Worm (Caenorhabditis elegans) whole organism, young adult: ENCODE data around the gene srx-82.
A peak's percentile ranks its signal among the peaks of the same experiment; 100 is the strongest.

ENCODE experiments used
- C06A6.2 ChIP-seq: fragments of 200-800 bp; sonication (Bioruptor generic); conservative IDR thresholded peaks from 2 replicates; pipeline ENCODE4 v1.3.6; 2022; ENCODE audit warnings: missing genetic modification characterization, missing compliant biosample characterization
- F23B12.7 ChIP-seq: sonication (generic microtip); optimal IDR thresholded peaks from 2 replicates; lab custom pipeline; 2017; ENCODE audit warnings: missing genetic modification characterization, mild to moderate bottlenecking, missing compliant biosample characterization, antibody characterized with exemption, moderate library complexity; ENCODE audit not compliant: insufficient read depth
- K11D2.4 ChIP-seq: fragments of 200-800 bp; sonication (Bioruptor generic); IDR thresholded peaks from 2 replicates; pipeline ENCODE4 v1.3.6; 2022; ENCODE audit warnings: missing genetic modification reagents, missing genetic modification characterization, missing compliant biosample characterization
- K12H6.12 ChIP-seq: fragments of 200-800 bp; sonication (Bioruptor generic); optimal IDR thresholded peaks from 2 replicates; lab custom pipeline; 2018; ENCODE audit warnings: mild to moderate bottlenecking, missing genetic modification characterization, missing compliant biosample characterization
- Y53G8AR.9 ChIP-seq: fragments of 200-800 bp; sonication (Bioruptor generic); conservative IDR thresholded peaks from 2 replicates; pipeline ENCODE4 v1.3.6; 2022; ENCODE audit warnings: missing genetic modification reagents, missing genetic modification characterization, missing compliant biosample characterization
- Y79H2A.3 ChIP-seq: fragments of 200-800 bp; sonication (Bioruptor generic); conservative IDR thresholded peaks from 2 replicates; pipeline ENCODE4 v1.3.6; 2022; ENCODE audit warnings: missing genetic modification reagents, missing genetic modification characterization, missing compliant biosample characterization
- akir-1 ChIP-seq: fragments of 200-800 bp; sonication (Bioruptor generic); optimal IDR thresholded peaks from 2 replicates; lab custom pipeline; 2018; ENCODE audit warnings: mild to moderate bottlenecking, missing genetic modification characterization, moderate library complexity, missing compliant biosample characterization
- ama-1 ChIP-seq, 3 experiments: fragments of 150-350 bp in 1 of 3; sonication (generic microtip) in 2 of 3; optimal IDR thresholded peaks; 2 replicates each; lab custom pipeline; 2014 to 2018; ENCODE audit warnings: missing biosample characterization in 2 of 3, missing genetic modification characterization in 2 of 3, missing genetic modification reagents in 2 of 3
- atf-7 ChIP-seq: sonication (generic microtip); optimal IDR thresholded peaks from 2 replicates; lab custom pipeline; 2017; ENCODE audit warnings: mild to moderate bottlenecking, missing genetic modification characterization, missing compliant biosample characterization
- cebp-2 ChIP-seq: fragments of 200-800 bp; sonication (Bioruptor generic); IDR thresholded peaks from 2 replicates; pipeline ENCODE4 v1.3.6; 2022; ENCODE audit warnings: missing genetic modification characterization, missing compliant biosample characterization
- ceh-27 ChIP-seq: fragments of 200-800 bp; sonication (Bioruptor generic); optimal IDR thresholded peaks from 2 replicates; lab custom pipeline; 2018; ENCODE audit warnings: mild to moderate bottlenecking, missing genetic modification characterization, moderate library complexity, missing compliant biosample characterization
- ceh-79 ChIP-seq: sonication (generic microtip); optimal IDR thresholded peaks from 2 replicates; lab custom pipeline; 2017; ENCODE audit warnings: mild to moderate bottlenecking, missing genetic modification characterization, missing compliant biosample characterization
- ceh-91 ChIP-seq: fragments of 200-800 bp; sonication (Bioruptor generic); IDR thresholded peaks from 2 replicates; pipeline ENCODE4 v1.3.6; 2022; ENCODE audit warnings: missing genetic modification reagents, missing genetic modification characterization, missing compliant biosample characterization
- die-1 ChIP-seq: sonication (generic microtip); optimal IDR thresholded peaks from 2 replicates; lab custom pipeline; 2016; ENCODE audit warnings: missing genotype, mild to moderate bottlenecking, missing genetic modification characterization, missing compliant biosample characterization
- efl-1 ChIP-seq: fragments of 150-350 bp; optimal IDR thresholded peaks from 2 replicates; lab custom pipeline; 2014; ENCODE audit warnings: missing biosample characterization, missing genetic modification reagents, missing genetic modification characterization
- egl-18 ChIP-seq: fragments of 200-800 bp; sonication (Bioruptor generic); IDR thresholded peaks from 2 replicates; pipeline ENCODE4 v1.3.6; 2022; ENCODE audit warnings: missing genetic modification reagents, missing genetic modification characterization, missing compliant biosample characterization
- egl-44 ChIP-seq: fragments of 200-800 bp; sonication (Bioruptor generic); IDR thresholded peaks from 2 replicates; pipeline ENCODE4 v1.3.6; 2022; ENCODE audit warnings: missing genetic modification reagents, missing genetic modification characterization, missing compliant biosample characterization
- egrh-3 ChIP-seq: fragments of 200-800 bp; sonication (Bioruptor generic); IDR thresholded peaks from 2 replicates; pipeline ENCODE4 v1.3.6; 2022; ENCODE audit warnings: missing genetic modification reagents, missing genetic modification characterization, missing compliant biosample characterization
- him-1 ChIP-seq: sonication (generic microtip); optimal IDR thresholded peaks from 2 replicates; lab custom pipeline; 2016; ENCODE audit warnings: missing genotype, missing genetic modification reagents, missing genetic modification characterization, missing compliant biosample characterization
- hmg-1.2 ChIP-seq: fragments of 200-800 bp; sonication (Bioruptor generic); IDR thresholded peaks from 2 replicates; pipeline ENCODE4 v1.3.6; 2022; ENCODE audit warnings: missing genetic modification reagents, missing genetic modification characterization, missing compliant biosample characterization
- lag-1 ChIP-seq: fragments of 200-800 bp; sonication (Bioruptor generic); IDR thresholded peaks from 2 replicates; pipeline ENCODE4 v1.3.6; 2022; ENCODE audit warnings: missing genetic modification reagents, missing genetic modification characterization, missing compliant biosample characterization
- lin-26 ChIP-seq: fragments of 200-800 bp; sonication (Bioruptor generic); IDR thresholded peaks from 2 replicates; pipeline ENCODE4 v1.3.6; 2022; ENCODE audit warnings: missing genetic modification reagents, missing genetic modification characterization, missing compliant biosample characterization
- lin-35 ChIP-seq, 3 experiments: fragments of 150-350 bp in 2 of 3; sonication (generic microtip) in 1 of 3; optimal IDR thresholded peaks; 2 replicates each; lab custom pipeline; 2014 to 2018; ENCODE audit warnings: missing biosample characterization in 3 of 3, missing genetic modification characterization in 3 of 3, missing genetic modification reagents in 3 of 3
- lin-40 ChIP-seq: sonication (generic microtip); optimal IDR thresholded peaks from 2 replicates; lab custom pipeline; 2016; ENCODE audit warnings: missing genetic modification characterization, mild to moderate bottlenecking, missing compliant biosample characterization, missing genotype, missing genetic modification reagents
- lin-54 ChIP-seq: fragments of 200-800 bp; sonication (Bioruptor generic); optimal IDR thresholded peaks from 2 replicates; lab custom pipeline; 2018; ENCODE audit warnings: mild to moderate bottlenecking, missing genetic modification characterization, missing compliant biosample characterization
- lir-1 ChIP-seq: fragments of 200-800 bp; sonication (Bioruptor generic); conservative IDR thresholded peaks from 2 replicates; pipeline ENCODE4 v1.3.6; 2022; ENCODE audit warnings: missing genetic modification reagents, missing genetic modification characterization, missing compliant biosample characterization
- lsy-27 ChIP-seq: sonication (generic microtip); optimal IDR thresholded peaks from 2 replicates; lab custom pipeline; 2017; ENCODE audit warnings: missing genetic modification characterization, mild to moderate bottlenecking, missing compliant biosample characterization, antibody characterized with exemption, missing genotype, borderline replicate concordance; ENCODE audit not compliant: insufficient read depth
- madf-6 ChIP-seq: fragments of 200-800 bp; sonication (Bioruptor generic); IDR thresholded peaks from 2 replicates; pipeline ENCODE4 v1.3.6; 2022; ENCODE audit warnings: missing genetic modification reagents, missing genetic modification characterization, missing compliant biosample characterization
- madf-8 ChIP-seq: fragments of 200-800 bp; sonication (Bioruptor generic); conservative IDR thresholded peaks from 2 replicates; pipeline ENCODE4 v1.3.6; 2022; ENCODE audit warnings: missing genetic modification reagents, missing genetic modification characterization, missing compliant biosample characterization
- mcd-1 ChIP-seq: fragments of 200-800 bp; sonication (Bioruptor generic); IDR thresholded peaks from 2 replicates; pipeline ENCODE4 v1.3.6; 2022; ENCODE audit warnings: missing genetic modification reagents, missing genetic modification characterization, missing compliant biosample characterization
- mxl-1 ChIP-seq: sonication (generic microtip); optimal IDR thresholded peaks from 2 replicates; lab custom pipeline; 2016; ENCODE audit warnings: missing genetic modification characterization, missing compliant biosample characterization
- nfya-1 ChIP-seq: sonication (generic microtip); optimal IDR thresholded peaks from 2 replicates; lab custom pipeline; 2017; ENCODE audit warnings: antibody characterized with exemption, missing compliant biosample characterization, missing genetic modification characterization, borderline replicate concordance; ENCODE audit not compliant: insufficient read depth
- nhr-179 ChIP-seq: sonication (generic microtip); optimal IDR thresholded peaks from 2 replicates; lab custom pipeline; 2016; ENCODE audit warnings: mild to moderate bottlenecking, missing genetic modification characterization, missing compliant biosample characterization
- nhr-80 ChIP-seq: sonication (generic microtip); optimal IDR thresholded peaks from 2 replicates; lab custom pipeline; 2016; ENCODE audit warnings: missing genetic modification characterization, missing compliant biosample characterization
- nhr-90 ChIP-seq: sonication (generic microtip); optimal IDR thresholded peaks from 2 replicates; lab custom pipeline; 2016; ENCODE audit warnings: missing genotype, mild to moderate bottlenecking, missing genetic modification characterization, missing compliant biosample characterization
- rcor-1 ChIP-seq: fragments of 200-800 bp; sonication (Bioruptor generic); IDR thresholded peaks from 2 replicates; pipeline ENCODE4 v1.3.6; 2022; ENCODE audit warnings: missing genetic modification reagents, missing genetic modification characterization, missing compliant biosample characterization
- rec-8 ChIP-seq, 2 experiments: sonication (generic microtip); optimal IDR thresholded peaks; 2 replicates each; lab custom pipeline; 2016; ENCODE audit warnings: mild to moderate bottlenecking in 2 of 2, missing genetic modification characterization in 2 of 2, missing genetic modification reagents in 2 of 2, missing genotype in 2 of 2, missing biosample characterization in 1 of 2, missing compliant biosample characterization in 1 of 2, moderate library complexity in 1 of 2
- repo-1 ChIP-seq: sonication (generic microtip); optimal IDR thresholded peaks from 2 replicates; lab custom pipeline; 2017; ENCODE audit warnings: mild to moderate bottlenecking, missing genetic modification characterization, missing compliant biosample characterization
- sdz-38 ChIP-seq: sonication (generic microtip); optimal IDR thresholded peaks from 2 replicates; lab custom pipeline; 2016; ENCODE audit warnings: missing genotype, missing genetic modification characterization, missing compliant biosample characterization
- snpc-4 ChIP-seq, 5 experiments: fragments of 150-350 bp in 1 of 5; sonication (generic microtip) in 4 of 5; optimal IDR thresholded peaks; 2 replicates each; lab custom pipeline; 2014 to 2018; ENCODE audit warnings: missing genetic modification characterization in 5 of 5, missing biosample characterization in 3 of 5, antibody characterized with exemption in 2 of 5, mild to moderate bottlenecking in 2 of 5, missing compliant biosample characterization in 2 of 5, missing genotype in 2 of 5, moderate library complexity in 2 of 5, missing genetic modification reagents in 1 of 5
- tbp1 ChIP-seq: fragments of 200-800 bp; sonication (Bioruptor generic); optimal IDR thresholded peaks from 2 replicates; lab custom pipeline; 2018; ENCODE audit warnings: mild to moderate bottlenecking, missing genetic modification characterization, missing compliant biosample characterization
- unc-130 ChIP-seq: sonication (generic microtip); optimal IDR thresholded peaks from 2 replicates; lab custom pipeline; 2016; ENCODE audit warnings: missing genetic modification reagents, missing genetic modification characterization, missing compliant biosample characterization
- ztf-18 ChIP-seq: sonication (generic microtip); optimal IDR thresholded peaks from 2 replicates; lab custom pipeline; 2016; ENCODE audit warnings: missing genotype, mild to moderate bottlenecking, missing genetic modification characterization, missing compliant biosample characterization
- ztf-3 ChIP-seq: fragments of 200-800 bp; sonication (Bioruptor generic); optimal IDR thresholded peaks from 2 replicates; lab custom pipeline; 2018; ENCODE audit warnings: mild to moderate bottlenecking, missing genetic modification characterization, missing compliant biosample characterization

srx-82 gene

DNA sequence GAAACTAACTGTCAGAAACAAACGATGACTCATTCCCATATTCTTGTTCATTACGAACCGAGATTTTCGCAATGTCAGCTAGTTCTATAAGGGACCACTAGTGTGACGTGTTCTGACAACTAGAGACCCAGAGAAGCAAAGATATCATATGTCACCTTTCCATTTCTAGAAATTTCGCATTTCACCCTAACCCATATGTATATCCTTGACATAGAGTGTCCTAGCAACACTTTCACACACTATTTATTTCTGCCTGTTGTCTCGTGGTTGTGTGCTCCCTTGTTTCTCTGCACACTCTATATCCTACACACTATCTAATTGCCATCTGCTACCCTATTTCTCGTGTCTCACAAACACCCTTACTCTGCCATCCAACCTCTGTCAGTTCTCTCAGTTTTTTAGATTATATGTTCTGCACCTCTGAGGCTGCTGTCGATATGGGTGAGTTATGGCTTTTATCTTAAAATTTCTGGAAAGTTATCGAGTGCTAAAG is 40.6 kb upstream of the srx-82 start, which contains the start of the genes F38B7.17 and F38B7.3 (continued):
- TF ChIP-seq ztf-18 (tag; lab: Kevin White, UChicago) (peak; percentile 29), lsy-27 (no peak), nhr-80 (tag; lab: Kevin White, UChicago) (peak; percentile 56), mxl-1 (tag; lab: Kevin White, UChicago) (no peak), F23B12.7 (tag; lab: Kevin White, UChicago) (no peak), ceh-27 (GFP tag; lab: Kevin White, UChicago) (peak; percentile 15), egrh-3 (no peak), atf-7 (no peak), egl-18 (no peak), ama-1 (optimal IDR thresholded peaks at IDR 0.05; lab: Kevin White, UChicago) (no peak), ama-1 (GFP tag; optimal IDR thresholded peaks at IDR 0.05; lab: Kevin White, UChicago) (no peak), lin-40 (tag; lab: Kevin White, UChicago) (no peak), egl-44 (GFP tag; lab: Robert Waterston, UW) (no peak), nhr-179 (no peak), lir-1 (GFP tag; lab: Robert Waterston, UW) (no peak), mcd-1 (no peak), madf-8 (GFP tag; lab: Robert Waterston, UW) (no peak)

DNA sequence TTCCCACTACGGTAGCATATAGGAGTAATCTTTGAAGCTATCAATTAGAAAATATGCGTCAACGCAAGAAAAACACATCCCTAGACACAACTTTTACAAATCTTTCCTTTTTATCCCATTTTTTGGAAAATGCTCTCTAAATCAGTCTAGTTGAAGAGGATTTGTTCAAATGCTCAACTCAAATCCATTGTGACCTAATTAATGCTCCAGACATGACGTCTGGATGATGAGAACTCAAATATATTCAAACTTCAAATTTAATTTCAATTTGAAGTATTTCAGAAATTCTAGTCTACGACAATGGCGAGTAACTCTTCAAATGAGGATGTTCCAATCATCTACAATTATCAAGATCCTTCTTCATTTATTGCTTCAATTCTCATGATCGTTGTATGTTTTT is 37.2 kb upstream of the srx-82 start, which contains the start of gene srx-85:
Gene srx-85, plus strand, starts transcription at position 301 of the 400 bp plus-strand sequence.
- TF ChIP-seq lin-35 (GFP tag; optimal IDR thresholded peaks at IDR 0.05; lab: Kevin White, UChicago), result no peak
- no peak for TF ChIP-seq ceh-79 (tag; lab: Kevin White, UChicago)
- TF ChIP-seq unc-130 (GFP tag; lab: Kevin White, UChicago), result no peak
- TF ChIP-seq lag-1 (GFP tag; lab: Robert Waterston, UW), result no peak
- no peak for TF ChIP-seq egl-44 (GFP tag; lab: Robert Waterston, UW)
- no peak for TF ChIP-seq sdz-38 (tag; lab: Kevin White, UChicago)
- no peak for TF ChIP-seq nhr-90 (tag; lab: Kevin White, UChicago)
- no peak for TF ChIP-seq ztf-3 (GFP tag; lab: Kevin White, UChicago)
- TF ChIP-seq repo-1 (tag; lab: Kevin White, UChicago), result no peak
- no peak for TF ChIP-seq C06A6.2 (GFP tag; lab: Robert Waterston, UW)
- TF ChIP-seq lin-54 (GFP tag; lab: Kevin White, UChicago), result no peak
- TF ChIP-seq K11D2.4 (GFP tag; lab: Robert Waterston, UW), result no peak
- TF ChIP-seq tbp1 (GFP tag; lab: Kevin White, UChicago), result no peak
- TF ChIP-seq Y53G8AR.9, result no peak
- TF ChIP-seq nfya-1, result no peak
- TF ChIP-seq him-1 (tag; lab: Kevin White, UChicago), result no peak
- TF ChIP-seq akir-1 (GFP tag; lab: Kevin White, UChicago), result no peak
- TF ChIP-seq Y79H2A.3 (GFP tag; lab: Robert Waterston, UW), result no peak
- no peak for TF ChIP-seq cebp-2
- TF ChIP-seq lin-26 (GFP tag; lab: Robert Waterston, UW), result no peak

DNA sequence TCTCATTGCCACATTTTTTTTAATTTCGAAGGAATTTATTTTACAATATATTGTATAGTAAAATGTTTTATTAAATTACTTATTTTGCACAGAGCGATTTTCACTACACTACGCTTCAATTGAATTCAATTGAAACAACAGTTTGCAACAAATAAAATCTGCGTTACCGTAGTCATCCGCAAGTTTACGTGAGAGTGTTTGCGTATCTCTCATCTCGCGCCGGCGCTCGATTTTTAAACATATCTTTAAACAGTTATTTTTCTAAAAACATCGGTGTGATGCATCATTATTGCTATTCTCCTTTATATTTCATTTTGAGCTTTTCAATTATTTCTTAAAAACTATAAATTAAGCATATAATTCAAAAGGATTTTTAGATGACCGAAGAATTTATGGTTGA is 35.3 kb upstream of the srx-82 start, which contains the start of gene duo-1:
Gene duo-1, plus strand, starts transcription at position 371 of the 400 bp plus-strand sequence.
- peak; percentile 72 for TF ChIP-seq rcor-1 (GFP tag; lab: Robert Waterston, UW)
- TF ChIP-seq him-1 (tag; lab: Kevin White, UChicago), result peak; percentile 39
- no peak for TF ChIP-seq snpc-4 (GFP tag; optimal IDR thresholded peaks at IDR 0.05; lab: Kevin White, UChicago)
- TF ChIP-seq snpc-4 (tag; optimal IDR thresholded peaks at IDR 0.05; lab: Kevin White, UChicago), result peak in 1 of 4 experiments; percentile 49
- peak; percentile 79 for TF ChIP-seq ceh-91
- peak; percentile 57 for TF ChIP-seq lin-54 (GFP tag; lab: Kevin White, UChicago)
- TF ChIP-seq unc-130 (GFP tag; lab: Kevin White, UChicago), result peak; percentile 60
- TF ChIP-seq rec-8 (tag; optimal IDR thresholded peaks at IDR 0.05; lab: Kevin White, UChicago), result no peak
- peak; percentile 95 for TF ChIP-seq madf-6 (GFP tag; lab: Robert Waterston, UW)
- TF ChIP-seq lin-35 (GFP tag; optimal IDR thresholded peaks at IDR 0.05; lab: Kevin White, UChicago), result peak in 1 of 3 experiments; percentile 41
- no peak for TF ChIP-seq ama-1 (optimal IDR thresholded peaks at IDR 0.05; lab: Kevin White, UChicago)
- TF ChIP-seq ama-1 (GFP tag; optimal IDR thresholded peaks at IDR 0.05; lab: Kevin White, UChicago), result no peak
- TF ChIP-seq die-1, result no peak
- no peak for TF ChIP-seq K12H6.12 (tag; lab: Kevin White, UChicago)
- TF ChIP-seq efl-1, result peak; percentile 95
- peak; percentile 28; the same call in 1 of the 2 replicates for TF ChIP-seq hmg-1.2
- no peak for TF ChIP-seq ztf-18 (tag; lab: Kevin White, UChicago)
- TF ChIP-seq madf-8 (GFP tag; lab: Robert Waterston, UW), result peak; percentile 88
